Fruit fly (Drosophila melanogaster) whole organism, embryonic: ENCODE data around the gene Eip63E.

Source experiments
- ATbp ChIP-seq: fragments of 200-800 bp; sonication (Bioruptor generic); optimal IDR thresholded peaks from 2 replicates; lab custom pipeline; 2017; ENCODE audit warnings: missing biosample characterization, mild to moderate bottlenecking, missing genetic modification characterization, missing genetic modification reagents
- Asciz ChIP-seq: fragments of 200-800 bp; sonication (Bioruptor generic); optimal IDR thresholded peaks from 2 replicates; lab custom pipeline; 2017; ENCODE audit warnings: missing biosample characterization, mild to moderate bottlenecking, missing genetic modification characterization, missing genetic modification reagents
- B-H2 ChIP-seq: fragments of 200-800 bp; sonication (Bioruptor generic); optimal IDR thresholded peaks from 2 replicates; lab custom pipeline; 2018; ENCODE audit warnings: missing biosample characterization, mild to moderate bottlenecking, missing genetic modification characterization
- BEAF-32 ChIP-seq: fragments of 200-800 bp; sonication (Bioruptor generic); optimal IDR thresholded peaks from 3 replicates; lab custom pipeline; 2017; ENCODE audit warnings: missing biosample characterization, missing genetic modification characterization, mild to moderate bottlenecking, moderate library complexity, missing genetic modification reagents
- Blimp-1 ChIP-seq: fragments of 200-800 bp; sonication (Bioruptor generic); optimal IDR thresholded peaks from 3 replicates; lab custom pipeline; 2018; ENCODE audit warnings: missing biosample characterization, missing genetic modification characterization, mild to moderate bottlenecking, moderate library complexity, missing genetic modification reagents
- CG11504 ChIP-seq: fragments of 200-800 bp; sonication (Bioruptor generic); optimal IDR thresholded peaks from 3 replicates; lab custom pipeline; 2019; ENCODE audit warnings: missing biosample characterization, mild to moderate bottlenecking, missing genetic modification characterization, moderate library complexity
- CG12071 ChIP-seq: fragments of 200-800 bp; sonication (Bioruptor generic); optimal IDR thresholded peaks from 3 replicates; lab custom pipeline; 2018; ENCODE audit warnings: missing biosample characterization, mild to moderate bottlenecking, missing genetic modification characterization
- CG12219 ChIP-seq: fragments of 200-800 bp; sonication (Bioruptor generic); optimal IDR thresholded peaks from 3 replicates; lab custom pipeline; 2018; ENCODE audit warnings: missing biosample characterization, mild to moderate bottlenecking, missing genetic modification characterization
- CG13287 ChIP-seq: fragments of 200-800 bp; sonication (Bioruptor generic); IDR thresholded peaks from 2 replicates; pipeline ENCODE4 v1.3.6; 2022; ENCODE audit warnings: missing biosample characterization, missing genetic modification characterization; ENCODE audit not compliant: partially characterized antibody
- CG15269 ChIP-seq: fragments of 200-800 bp; sonication (Bioruptor generic); optimal IDR thresholded peaks from 2 replicates; lab custom pipeline; 2018; ENCODE audit warnings: missing biosample characterization, mild to moderate bottlenecking, missing genetic modification characterization, moderate library complexity
- CG16815 ChIP-seq: fragments of 200-800 bp; sonication (Bioruptor generic); optimal IDR thresholded peaks from 3 replicates; lab custom pipeline; 2017; ENCODE audit warnings: missing biosample characterization, mild to moderate bottlenecking, missing genetic modification characterization
- CG17912 ChIP-seq: fragments of 200-800 bp; sonication (Bioruptor generic); optimal IDR thresholded peaks from 2 replicates; lab custom pipeline; 2018; ENCODE audit warnings: missing biosample characterization, mild to moderate bottlenecking, missing genetic modification characterization
- CG18011 ChIP-seq: fragments of 200-800 bp; sonication (Bioruptor generic); optimal IDR thresholded peaks from 2 replicates; lab custom pipeline; 2017; ENCODE audit warnings: missing biosample characterization, missing genetic modification characterization, mild to moderate bottlenecking, moderate library complexity, missing genotype
- CG18599 ChIP-seq: fragments of 200-800 bp; sonication (Bioruptor generic); optimal IDR thresholded peaks from 3 replicates; lab custom pipeline; 2017; ENCODE audit warnings: missing biosample characterization, missing genetic modification characterization, mild to moderate bottlenecking, moderate library complexity, missing genetic modification reagents
- CG31224 ChIP-seq: fragments of 200-800 bp; sonication (Bioruptor generic); IDR thresholded peaks from 2 replicates; pipeline ENCODE4 v1.3.6; 2022; ENCODE audit warnings: missing biosample characterization, missing genetic modification characterization
- CG42726 ChIP-seq: fragments of 200-800 bp; sonication (Bioruptor generic); IDR thresholded peaks from 2 replicates; pipeline ENCODE4 v1.3.6; 2022; ENCODE audit warnings: missing biosample characterization, missing genetic modification characterization; ENCODE audit not compliant: partially characterized antibody
- CG6689 ChIP-seq: fragments of 200-800 bp; sonication (Bioruptor generic); IDR thresholded peaks from 2 replicates; pipeline ENCODE4 v1.3.6; 2022; ENCODE audit warnings: missing biosample characterization, missing genetic modification characterization
- CG7786 ChIP-seq: fragments of 200-800 bp; sonication (Bioruptor generic); optimal IDR thresholded peaks from 2 replicates; lab custom pipeline; 2016; ENCODE audit warnings: missing biosample characterization, missing genetic modification characterization
- Chrac-16 ChIP-seq: fragments of 200-800 bp; sonication (Bioruptor generic); optimal IDR thresholded peaks from 3 replicates; lab custom pipeline; 2016; ENCODE audit warnings: missing biosample characterization, missing genetic modification characterization
- D19A ChIP-seq: fragments of 200-800 bp; optimal IDR thresholded peaks from 3 replicates; lab custom pipeline; 2019; ENCODE audit warnings: missing biosample characterization, mild to moderate bottlenecking, missing genetic modification characterization, moderate library complexity
- Doc2 ChIP-seq: fragments of 200-800 bp; sonication (Bioruptor generic); IDR thresholded peaks from 2 replicates; pipeline ENCODE4 v1.3.6; 2022; ENCODE audit warnings: missing biosample characterization, missing genetic modification characterization
- HLH4C ChIP-seq: fragments of 200-800 bp; sonication (Bioruptor generic); IDR thresholded peaks from 3 replicates; pipeline ENCODE4 v1.3.6; 2022; ENCODE audit warnings: missing biosample characterization, missing genetic modification characterization; ENCODE audit not compliant: partially characterized antibody
- Optix ChIP-seq: fragments of 200-800 bp; sonication (Bioruptor generic); IDR thresholded peaks from 3 replicates; pipeline ENCODE4 v1.3.6; 2022; ENCODE audit warnings: missing biosample characterization, missing genetic modification characterization
- Pdp1 ChIP-seq, 2 experiments: fragments of 200-800 bp; sonication (Bioruptor generic); optimal IDR thresholded peaks; 3 replicates each; lab custom pipeline; 2016; ENCODE audit warnings: missing biosample characterization in 2 of 2, missing genetic modification characterization in 2 of 2, mild to moderate bottlenecking in 1 of 2, moderate library complexity in 1 of 2
- Ravus ChIP-seq: fragments of 200-800 bp; sonication (Bioruptor generic); IDR thresholded peaks from 2 replicates; pipeline ENCODE4 v1.3.6; 2022; ENCODE audit warnings: missing biosample characterization, missing genetic modification characterization
- Rx ChIP-seq: fragments of 200-800 bp; sonication (Bioruptor generic); IDR thresholded peaks from 2 replicates; pipeline ENCODE4 v1.3.6; 2022; ENCODE audit warnings: missing biosample characterization, missing genetic modification characterization
- Scr ChIP-seq: fragments of 200-800 bp; sonication (Bioruptor generic); IDR thresholded peaks from 2 replicates; pipeline ENCODE4 v1.3.6; 2022; ENCODE audit warnings: missing biosample characterization, missing genetic modification characterization; ENCODE audit not compliant: partially characterized antibody
- Ssrp ChIP-seq: fragments of 200-800 bp; sonication (Bioruptor generic); optimal IDR thresholded peaks from 2 replicates; lab custom pipeline; 2018; ENCODE audit warnings: missing biosample characterization, mild to moderate bottlenecking, missing genetic modification characterization, moderate library complexity
- TFAM ChIP-seq: fragments of 200-800 bp; sonication (Bioruptor generic); optimal IDR thresholded peaks from 2 replicates; lab custom pipeline; 2017; ENCODE audit warnings: missing biosample characterization, missing genetic modification characterization, inconsistent platforms
- Xbp1 ChIP-seq: fragments of 200-800 bp; sonication (Bioruptor generic); optimal IDR thresholded peaks from 3 replicates; lab custom pipeline; 2016; ENCODE audit warnings: missing biosample characterization, mild to moderate bottlenecking, missing genetic modification characterization
- aop ChIP-seq: fragments of 200-800 bp; sonication (Bioruptor generic); IDR thresholded peaks from 2 replicates; pipeline ENCODE4 v1.3.6; 2022; ENCODE audit warnings: missing biosample characterization, missing genetic modification characterization
- ara ChIP-seq: fragments of 200-800 bp; sonication (Bioruptor generic); IDR thresholded peaks from 2 replicates; pipeline ENCODE4 v1.3.6; 2022; ENCODE audit warnings: missing biosample characterization, missing genetic modification characterization
- ci ChIP-seq: fragments of 200-800 bp; sonication (Bioruptor generic); IDR thresholded peaks from 3 replicates; pipeline ENCODE4 v1.3.6; 2022; ENCODE audit warnings: missing biosample characterization, missing genetic modification characterization
- crol ChIP-seq: fragments of 200-800 bp; sonication (Bioruptor generic); IDR thresholded peaks from 2 replicates; pipeline ENCODE4 v1.3.6; 2022; ENCODE audit warnings: missing biosample characterization, missing genetic modification characterization
- cwo ChIP-seq: fragments of 200-800 bp; sonication (Bioruptor generic); optimal IDR thresholded peaks from 3 replicates; lab custom pipeline; 2017; ENCODE audit warnings: missing biosample characterization, missing genetic modification characterization, mild to moderate bottlenecking, moderate library complexity, missing genetic modification reagents
- dm ChIP-seq: fragments of 200-800 bp; sonication (Bioruptor generic); optimal IDR thresholded peaks from 3 replicates; lab custom pipeline; 2016; ENCODE audit warnings: missing biosample characterization, missing genetic modification characterization
- dmrt11E ChIP-seq: fragments of 200-800 bp; sonication (Bioruptor generic); optimal IDR thresholded peaks from 3 replicates; lab custom pipeline; 2018; ENCODE audit warnings: missing biosample characterization, mild to moderate bottlenecking, missing genetic modification characterization, moderate library complexity
- dysf ChIP-seq: fragments of 200-800 bp; sonication (Bioruptor generic); IDR thresholded peaks from 3 replicates; pipeline ENCODE4 v1.3.6; 2022; ENCODE audit warnings: missing biosample characterization, missing genetic modification characterization
- emc ChIP-seq: fragments of 200-800 bp; sonication (Bioruptor generic); optimal IDR thresholded peaks from 2 replicates; lab custom pipeline; 2016; ENCODE audit warnings: missing biosample characterization, missing genetic modification characterization
- gce ChIP-seq: fragments of 200-800 bp; sonication (Bioruptor generic); IDR thresholded peaks from 3 replicates; pipeline ENCODE4 v1.3.6; 2022; ENCODE audit warnings: missing biosample characterization, missing genetic modification characterization
- insv ChIP-seq, 2 experiments: fragments of 200-800 bp; sonication (Bioruptor generic); optimal IDR thresholded peaks; 3 replicates each; lab custom pipeline; 2016 to 2018; ENCODE audit warnings: missing biosample characterization in 2 of 2, missing genetic modification characterization in 2 of 2
- jumu ChIP-seq: fragments of 200-800 bp; sonication (Bioruptor generic); optimal IDR thresholded peaks from 3 replicates; lab custom pipeline; 2016; ENCODE audit warnings: missing biosample characterization, missing genetic modification characterization
- kni ChIP-seq: fragments of 200-800 bp; sonication (Bioruptor generic); optimal IDR thresholded peaks from 3 replicates; lab custom pipeline; 2017; ENCODE audit warnings: mild to moderate bottlenecking, missing biosample characterization, missing genetic modification reagents, missing genetic modification characterization
- prd ChIP-seq, 3 experiments: fragments of >200 bp in 2 of 3; fragments of 200-800 bp in 1 of 3; sonication (Bioruptor generic) in 1 of 3; optimal IDR thresholded peaks in 2 of 3; IDR thresholded peaks in 1 of 3; 2 replicates in 2 of 3; 3 replicates in 1 of 3; pipeline versions ENCODE4 v1.3.6 to Lab custom; 2017 to 2022; ENCODE audit warnings: missing biosample characterization in 1 of 3, missing genetic modification characterization in 1 of 3
- psq ChIP-seq: fragments of 200-800 bp; sonication (Bioruptor generic); optimal IDR thresholded peaks from 2 replicates; lab custom pipeline; 2017; ENCODE audit warnings: missing biosample characterization, missing genetic modification characterization
- sd ChIP-seq: fragments of 200-800 bp; sonication (Bioruptor generic); optimal IDR thresholded peaks from 3 replicates; lab custom pipeline; 2018; ENCODE audit warnings: missing biosample characterization, mild to moderate bottlenecking, missing genetic modification characterization, moderate library complexity
- twi ChIP-seq: fragments of 200-800 bp; optimal IDR thresholded peaks from 2 replicates; lab custom pipeline; 2019; ENCODE audit warnings: missing biosample characterization, mild to moderate bottlenecking, missing genetic modification characterization, moderate library complexity
- zfh2 ChIP-seq: fragments of 200-800 bp; sonication (Bioruptor generic); optimal IDR thresholded peaks from 2 replicates; lab custom pipeline; 2016; ENCODE audit warnings: missing biosample characterization, missing genetic modification characterization

Eip63E gene

DNA sequence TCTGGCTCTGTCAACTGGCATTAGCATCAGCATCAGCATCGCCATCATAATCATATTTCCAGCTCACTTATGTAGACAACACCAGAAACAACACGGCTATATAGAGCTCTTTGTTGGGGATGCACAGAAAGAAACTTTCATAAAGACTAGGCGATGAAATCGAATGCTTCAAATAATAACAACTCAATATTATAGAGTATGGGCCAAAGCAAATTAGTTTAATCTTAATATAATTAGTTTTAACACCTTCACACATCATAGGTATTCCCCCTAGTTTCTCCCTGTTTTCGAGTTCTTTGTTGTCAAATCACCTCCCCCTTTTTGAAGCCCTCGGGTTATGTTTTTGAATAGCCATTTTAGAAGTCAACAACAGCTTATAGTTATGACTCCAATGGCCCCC, 35.5 kb downstream of the Eip63E start (continued):
- TF ChIP-seq CG18599 (GFP tag; lab: Kevin White, UChicago) (no peak), CG7786 (GFP tag; lab: Kevin White, UChicago) (no peak), CG16815 (GFP tag; lab: Kevin White, UChicago) (no peak), CG6689 (peak; percentile 55), Chrac-16 (GFP tag; lab: Kevin White, UChicago) (no peak), CG12071 (no peak), CG15269 (tag; lab: Kevin White, UChicago) (peak; percentile 21), cwo (GFP tag; lab: Kevin White, UChicago) (no peak), Pdp1 (GFP tag; optimal IDR thresholded peaks at IDR 0.05; lab: Kevin White, UChicago) (peak in 1 of 2 experiments; percentile 11), aop (GFP tag; lab: Robert Waterston, UW) (0 out of 2 replicates have a peak, but pooled peaks have one; percentile 16), emc (GFP tag; lab: Kevin White, UChicago) (no peak), dysf (GFP tag; lab: Robert Waterston, UW) (peak; percentile 46; the same call in 2 of the 3 replicates), Rx (GFP tag; lab: Robert Waterston, UW) (no peak), CG13287 (GFP tag; lab: Robert Waterston, UW) (no peak), CG12219 (GFP tag; lab: Kevin White, UChicago) (no peak), Doc2 (GFP tag; lab: Robert Waterston, UW) (no peak), Blimp-1 (peak; percentile 57)

DNA sequence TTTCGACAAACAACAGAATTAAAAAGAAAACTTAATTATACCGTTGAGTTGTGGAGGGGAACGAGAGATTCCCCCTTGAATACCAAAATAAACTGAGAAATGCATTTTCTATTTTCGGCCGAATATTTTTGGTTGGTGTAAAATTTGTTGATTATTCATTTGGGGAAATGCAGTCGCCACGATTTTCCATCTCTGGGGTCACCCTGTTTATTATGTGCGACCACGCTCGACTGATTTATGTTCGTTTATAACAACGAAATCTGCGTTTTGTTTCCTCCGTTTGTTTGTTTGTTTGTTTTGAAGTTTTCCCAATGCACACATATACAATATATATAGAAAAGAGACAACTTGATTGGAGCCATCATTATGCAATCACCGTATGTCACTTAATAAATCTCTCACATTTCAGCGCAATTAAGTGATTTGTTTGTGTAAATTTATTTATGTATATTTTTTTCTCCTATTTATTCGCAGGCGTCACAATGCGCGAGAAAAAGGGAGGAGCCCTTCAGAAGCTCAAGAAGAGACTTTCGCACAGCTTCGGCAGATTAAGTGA, 36.8 kb downstream of the Eip63E start:
- no peak for TF ChIP-seq jumu (GFP tag; lab: Kevin White, UChicago)
- TF ChIP-seq HLH4C (GFP tag; lab: Robert Waterston, UW), result no peak
- peak; percentile 15 for TF ChIP-seq kni (GFP tag; lab: Kevin White, UChicago)
- TF ChIP-seq crol (GFP tag; lab: Robert Waterston, UW), result no peak
- no peak for TF ChIP-seq twi (tag; lab: Kevin White, UChicago)
- no peak for TF ChIP-seq dm (GFP tag; lab: Kevin White, UChicago)
- no peak for TF ChIP-seq ATbp (GFP tag; lab: Kevin White, UChicago)
- TF ChIP-seq ara (GFP tag; lab: Robert Waterston, UW), result no peak
- TF ChIP-seq Scr, result no peak
- peak; percentile 3 for TF ChIP-seq CG11504
- TF ChIP-seq insv (GFP tag; optimal IDR thresholded peaks at IDR 0.05; lab: Kevin White, UChicago), result no peak
- no peak for TF ChIP-seq CG18011
- TF ChIP-seq CG17912 (GFP tag; lab: Kevin White, UChicago), result no peak
- TF ChIP-seq CG12219 (GFP tag; lab: Kevin White, UChicago), result no peak
- peak; percentile 19 for TF ChIP-seq D19A (tag; lab: Kevin White, UChicago)
- no peak for TF ChIP-seq CG42726 (GFP tag; lab: Robert Waterston, UW)
- TF ChIP-seq B-H2 (GFP tag; lab: Kevin White, UChicago), result no peak
- no peak for TF ChIP-seq CG31224 (GFP tag; lab: Robert Waterston, UW)
- TF ChIP-seq zfh2 (GFP tag; lab: Kevin White, UChicago), result no peak
- TF ChIP-seq Ravus (GFP tag; lab: Robert Waterston, UW), result no peak
- TF ChIP-seq Pdp1 (GFP tag; optimal IDR thresholded peaks at IDR 0.05; lab: Kevin White, UChicago), result peak in 1 of 2 experiments; percentile 68
- TF ChIP-seq prd (optimal IDR thresholded peaks at IDR 0.05; lab: Kevin White, UChicago), result no peak
- no peak for TF ChIP-seq prd (GFP tag; IDR thresholded peaks at IDR 0.05; lab: Robert Waterston, UW)
- no peak for TF ChIP-seq Asciz
- no peak for TF ChIP-seq TFAM (GFP tag; lab: Kevin White, UChicago)
- no peak for TF ChIP-seq gce (GFP tag; lab: Robert Waterston, UW)
- TF ChIP-seq Xbp1, result no peak
- no peak for TF ChIP-seq BEAF-32
- no peak for TF ChIP-seq Optix
- peak; percentile 18 for TF ChIP-seq sd (tag; lab: Kevin White, UChicago)
- TF ChIP-seq dmrt11E (tag; lab: Kevin White, UChicago), result no peak
- no peak for TF ChIP-seq Ssrp
- no peak for TF ChIP-seq psq (GFP tag; lab: Kevin White, UChicago)
- peak; percentile 50; the same call in 2 of the 3 replicates for TF ChIP-seq ci
